Fruit fly (Drosophila melanogaster) S2 (cell line): Measurements from ENCODE around the gene SP1173.
A peak's percentile ranks its signal among the peaks of the same experiment; 100 is the strongest.

ENCODE experiments used
- CG8478 ChIP-seq: fragments of >200 bp; optimal IDR thresholded peaks from 2 replicates; lab custom pipeline; 2018
- CTCF ChIP-seq, 2 experiments: fragments of >200 bp; optimal IDR thresholded peaks; 2 replicates each; lab custom pipeline; 2018

SP1173 gene

dm6 chr3L:6705865-6706264 lies 2.5 kb upstream of the SP1173 start:
- TF ChIP-seq CG8478 (lab: Kevin White, UChicago): no peak

dm6 chr3L:6704468-6705056 lies 1.2 kb upstream of the SP1173 start, which contains the start of gene CG8519:
Gene CG8519, plus strand, starts transcription at chr3L:6704860.
- TF ChIP-seq CG8478 (lab: Kevin White, UChicago) (no peak), CTCF (optimal IDR thresholded peaks at IDR 0.05; lab: Kevin White, UChicago) (no peak)

dm6 chr3L:6700962-6701477 lies 2.3 kb downstream of the SP1173 start:
- TF ChIP-seq CTCF (optimal IDR thresholded peaks at IDR 0.05; lab: Kevin White, UChicago) (no peak), CG8478 (lab: Kevin White, UChicago) (no peak)

- no peak for TF ChIP-seq CTCF (optimal IDR thresholded peaks at IDR 0.05; lab: Kevin White, UChicago)
- no peak for TF ChIP-seq CG8478 (lab: Kevin White, UChicago)
These were observed 6.0 kb downstream of the SP1173 start for dm6 chr3L:6697353-6697752.

dm6 chr3L:6694181-6694580 lies 9.1 kb downstream of the SP1173 start:
- TF ChIP-seq CG8478 (lab: Kevin White, UChicago): no peak
- TF ChIP-seq CTCF (optimal IDR thresholded peaks at IDR 0.05; lab: Kevin White, UChicago): no peak

dm6 chr3L:6693191-6693590 lies 10.1 kb downstream of the SP1173 start:
- TF ChIP-seq CG8478 (lab: Kevin White, UChicago): no peak
- no peak for TF ChIP-seq CTCF (optimal IDR thresholded peaks at IDR 0.05; lab: Kevin White, UChicago)

dm6 chr3L:6688920-6689319 lies 14.4 kb downstream of the SP1173 start:
- TF ChIP-seq CG8478 (lab: Kevin White, UChicago): no peak
- TF ChIP-seq CTCF (optimal IDR thresholded peaks at IDR 0.05; lab: Kevin White, UChicago): peak; percentile 63 to 67

dm6 chr3L:6667716-6668115 lies 35.6 kb downstream of the SP1173 start, which contains the start of gene Grl65a:
Gene Grl65a, minus strand, starts transcription at chr3L:6667816.
- no peak for TF ChIP-seq CTCF (optimal IDR thresholded peaks at IDR 0.05; lab: Kevin White, UChicago)
- no peak for TF ChIP-seq CG8478 (lab: Kevin White, UChicago)

- TF ChIP-seq CTCF (optimal IDR thresholded peaks at IDR 0.05; lab: Kevin White, UChicago) (no peak), CG8478 (lab: Kevin White, UChicago) (no peak)
These were observed 37.8 kb downstream of the SP1173 start, which contains the start of gene eIF4E4 for dm6 chr3L:6665541-6665940. Gene eIF4E4, minus strand, starts transcription at chr3L:6665641.
